Worm (Caenorhabditis elegans) whole organism, L1 larva: ENCODE results near the gene T09A5.14.

Experiments used
- C04F5.9 ChIP-seq: sonication (generic microtip); optimal IDR thresholded peaks from 2 replicates; lab custom pipeline; 2016; ENCODE audit warnings: missing genetic modification characterization, missing compliant biosample characterization
- C34B4.2 ChIP-seq: sonication (generic microtip); optimal IDR thresholded peaks from 2 replicates; lab custom pipeline; 2017; ENCODE audit warnings: mild to moderate bottlenecking, missing genetic modification characterization, missing compliant biosample characterization
- F16B12.6 ChIP-seq: fragments of 150-350 bp; optimal IDR thresholded peaks from 2 replicates; lab custom pipeline; 2014; ENCODE audit warnings: missing biosample characterization, missing genetic modification characterization
- Y116A8C.19 ChIP-seq: sonication (generic microtip); optimal IDR thresholded peaks from 2 replicates; lab custom pipeline; 2016; ENCODE audit warnings: missing compliant biosample characterization, missing genetic modification characterization, borderline replicate concordance
- aha-1 ChIP-seq: fragments of 150-350 bp; optimal IDR thresholded peaks from 2 replicates; lab custom pipeline; 2014; ENCODE audit warnings: missing biosample characterization, missing genetic modification characterization
- ama-1 ChIP-seq: fragments of 150-350 bp; optimal IDR thresholded peaks from 2 replicates; lab custom pipeline; 2014
- blmp-1 ChIP-seq: fragments of 150-350 bp; optimal IDR thresholded peaks from 2 replicates; lab custom pipeline; 2014; ENCODE audit warnings: missing biosample characterization, missing genetic modification characterization
- ceh-63 ChIP-seq: fragments of 200-800 bp; sonication (Bioruptor generic); optimal IDR thresholded peaks from 2 replicates; lab custom pipeline; 2018; ENCODE audit warnings: mild to moderate bottlenecking, missing genetic modification characterization, missing compliant biosample characterization
- dsc-1 ChIP-seq: sonication (generic microtip); optimal IDR thresholded peaks from 2 replicates; lab custom pipeline; 2016; ENCODE audit warnings: mild to moderate bottlenecking, missing genetic modification characterization, missing compliant biosample characterization
- efl-1 ChIP-seq, 4 experiments: fragments of 150-350 bp; optimal IDR thresholded peaks in 3 of 4; peaks in 1 of 4; 1 replicate in 1 of 4; 2 replicates in 3 of 4; lab custom pipeline; 2014; ENCODE audit warnings: missing biosample characterization in 2 of 4, missing genetic modification characterization in 2 of 4, missing genetic modification reagents in 2 of 4
- efl-3 ChIP-seq: fragments of 200-800 bp; sonication (Bioruptor generic); optimal IDR thresholded peaks from 2 replicates; lab custom pipeline; 2018; ENCODE audit warnings: mild to moderate bottlenecking, missing genetic modification characterization, missing compliant biosample characterization
- egl-13 ChIP-seq: sonication (generic microtip); optimal IDR thresholded peaks from 2 replicates; lab custom pipeline; 2016; ENCODE audit warnings: missing genotype, missing genetic modification reagents, missing genetic modification characterization, missing compliant biosample characterization
- egl-27 ChIP-seq, 2 experiments: fragments of 150-350 bp in 1 of 2; sonication (generic microtip); optimal IDR thresholded peaks; 3 replicates each; lab custom pipeline; 2017 to 2018; ENCODE audit warnings: missing biosample characterization in 2 of 2, missing genetic modification characterization in 2 of 2, missing genetic modification reagents in 2 of 2
- elt-2 ChIP-seq: sonication (generic microtip); optimal IDR thresholded peaks from 2 replicates; lab custom pipeline; 2016; ENCODE audit warnings: missing genetic modification characterization, mild to moderate bottlenecking, inconsistent platforms, missing compliant biosample characterization, missing genetic modification reagents
- ets-5 ChIP-seq: fragments of 200-800 bp; sonication (Bioruptor generic); IDR thresholded peaks from 2 replicates; pipeline ENCODE4 v1.3.6; 2022; ENCODE audit warnings: missing genetic modification characterization, missing compliant biosample characterization
- fkh-4 ChIP-seq: sonication (generic microtip); optimal IDR thresholded peaks from 2 replicates; lab custom pipeline; 2016; ENCODE audit warnings: missing compliant biosample characterization, missing genetic modification characterization, borderline replicate concordance
- fos-1 ChIP-seq: fragments of 150-350 bp; optimal IDR thresholded peaks from 2 replicates; lab custom pipeline; 2014; ENCODE audit warnings: missing biosample characterization, missing genetic modification characterization
- grh-1 ChIP-seq: fragments of 200-800 bp; sonication (Bioruptor generic); IDR thresholded peaks from 2 replicates; pipeline ENCODE4 v1.3.6; 2022; ENCODE audit warnings: missing genetic modification reagents, missing genetic modification characterization, missing compliant biosample characterization
- hlh-17 ChIP-seq: fragments of 200-800 bp; sonication (Bioruptor generic); optimal IDR thresholded peaks from 2 replicates; lab custom pipeline; 2018; ENCODE audit warnings: missing genetic modification characterization, mild to moderate bottlenecking, missing compliant biosample characterization, moderate library complexity, borderline replicate concordance
- hpl-2 ChIP-seq: fragments of 150-350 bp; optimal IDR thresholded peaks from 2 replicates; lab custom pipeline; 2014; ENCODE audit warnings: missing biosample characterization, missing genetic modification reagents, missing genetic modification characterization
- irx-1 ChIP-seq: sonication (generic microtip); optimal IDR thresholded peaks from 2 replicates; lab custom pipeline; 2016; ENCODE audit warnings: missing genetic modification characterization, missing compliant biosample characterization
- isw-1 ChIP-seq: fragments of 200-800 bp; sonication (Bioruptor generic); IDR thresholded peaks from 2 replicates; pipeline ENCODE4 v1.3.6; 2022; ENCODE audit warnings: missing genetic modification characterization, missing compliant biosample characterization
- jun-1 ChIP-seq: fragments of 150-350 bp; optimal IDR thresholded peaks from 2 replicates; lab custom pipeline; 2014; ENCODE audit warnings: missing biosample characterization, missing genetic modification reagents, missing genetic modification characterization
- lin-14 ChIP-seq: fragments of 200-800 bp; sonication (Bioruptor generic); optimal IDR thresholded peaks from 2 replicates; lab custom pipeline; 2018; ENCODE audit warnings: mild to moderate bottlenecking, missing genetic modification characterization, moderate library complexity, missing compliant biosample characterization
- lin-39 ChIP-seq: fragments of 150-350 bp; optimal IDR thresholded peaks from 2 replicates; lab custom pipeline; 2014; ENCODE audit warnings: missing biosample characterization, missing genetic modification reagents, missing genetic modification characterization
- lsy-2 ChIP-seq, 2 experiments: fragments of 150-350 bp; optimal IDR thresholded peaks; 2 replicates each; lab custom pipeline; 2014; ENCODE audit warnings: missing biosample characterization in 2 of 2, missing genetic modification characterization in 2 of 2
- mdl-1 ChIP-seq, 2 experiments: fragments of 150-350 bp; optimal IDR thresholded peaks; 2 replicates each; lab custom pipeline; 2014 to 2017; ENCODE audit warnings: missing biosample characterization in 2 of 2, missing genetic modification characterization in 2 of 2, inconsistent platforms in 1 of 2
- mep-1 ChIP-seq: fragments of 150-350 bp; optimal IDR thresholded peaks from 2 replicates; lab custom pipeline; 2014; ENCODE audit warnings: missing biosample characterization, missing genetic modification characterization
- nhr-11 ChIP-seq: fragments of 150-350 bp; optimal IDR thresholded peaks from 2 replicates; lab custom pipeline; 2014; ENCODE audit warnings: missing biosample characterization, missing genetic modification characterization
- nhr-19 ChIP-seq: fragments of 200-800 bp; sonication (Bioruptor generic); conservative IDR thresholded peaks from 2 replicates; pipeline ENCODE4 v1.3.6; 2022; ENCODE audit warnings: missing genetic modification characterization, missing compliant biosample characterization
- nhr-20 ChIP-seq: sonication (generic microtip); optimal IDR thresholded peaks from 2 replicates; lab custom pipeline; 2016; ENCODE audit warnings: mild to moderate bottlenecking, missing genetic modification characterization, missing compliant biosample characterization
- nhr-28 ChIP-seq: fragments of 150-350 bp; optimal IDR thresholded peaks from 2 replicates; lab custom pipeline; 2014; ENCODE audit warnings: missing biosample characterization, missing genetic modification characterization
- nhr-47 ChIP-seq: sonication (generic microtip); optimal IDR thresholded peaks from 2 replicates; lab custom pipeline; 2016; ENCODE audit warnings: mild to moderate bottlenecking, missing genetic modification characterization, moderate library complexity, missing compliant biosample characterization
- nhr-76 ChIP-seq: sonication (generic microtip); optimal IDR thresholded peaks from 2 replicates; lab custom pipeline; 2017; ENCODE audit warnings: missing biosample characterization, missing genetic modification characterization
- nhr-77 ChIP-seq: fragments of 150-350 bp; optimal IDR thresholded peaks from 2 replicates; lab custom pipeline; 2014; ENCODE audit warnings: missing biosample characterization, missing genetic modification characterization
- nhr-84 ChIP-seq: sonication (generic microtip); optimal IDR thresholded peaks from 2 replicates; lab custom pipeline; 2017; ENCODE audit warnings: missing biosample characterization, missing genetic modification characterization
- nhr-85 ChIP-seq: sonication (generic microtip); peaks from one replicate; lab custom pipeline; 2016; ENCODE audit warnings: missing genetic modification characterization, inconsistent platforms, missing compliant biosample characterization
- nhr-90 ChIP-seq: sonication (generic microtip); optimal IDR thresholded peaks from 2 replicates; lab custom pipeline; 2016; ENCODE audit warnings: mild to moderate bottlenecking, missing genetic modification characterization, missing compliant biosample characterization; ENCODE audit not compliant: poor library complexity
- pag-3 ChIP-seq: sonication (generic microtip); optimal IDR thresholded peaks from 2 replicates; lab custom pipeline; 2017; ENCODE audit warnings: missing genetic modification characterization, mild to moderate bottlenecking, missing compliant biosample characterization, antibody characterized with exemption, borderline replicate concordance; ENCODE audit not compliant: insufficient read depth
- rnt-1 ChIP-seq: sonication (generic microtip); optimal IDR thresholded peaks from 2 replicates; lab custom pipeline; 2016; ENCODE audit warnings: mild to moderate bottlenecking, missing genetic modification characterization, moderate library complexity, missing compliant biosample characterization
- snpc-4 ChIP-seq: fragments of 150-350 bp; optimal IDR thresholded peaks from 2 replicates; lab custom pipeline; 2014; ENCODE audit warnings: missing biosample characterization, missing genetic modification characterization
- snu-23 ChIP-seq: sonication (generic microtip); optimal IDR thresholded peaks from 2 replicates; lab custom pipeline; 2016; ENCODE audit warnings: missing genetic modification characterization, missing compliant biosample characterization
- sox-4 ChIP-seq: sonication (generic microtip); optimal IDR thresholded peaks from 2 replicates; lab custom pipeline; 2016; ENCODE audit warnings: missing genetic modification characterization, missing compliant biosample characterization
- sptf-1 ChIP-seq: fragments of 150-350 bp; optimal IDR thresholded peaks from 2 replicates; lab custom pipeline; 2014; ENCODE audit warnings: missing biosample characterization, missing genetic modification characterization
- sup-37 ChIP-seq: fragments of 200-800 bp; sonication (Bioruptor generic); optimal IDR thresholded peaks from 2 replicates; lab custom pipeline; 2018; ENCODE audit warnings: mild to moderate bottlenecking, missing genetic modification characterization, missing compliant biosample characterization
- swsn-7 ChIP-seq: sonication (generic microtip); optimal IDR thresholded peaks from 2 replicates; lab custom pipeline; 2016; ENCODE audit warnings: missing genetic modification characterization, missing compliant biosample characterization
- tbx-2 ChIP-seq: sonication (generic microtip); optimal IDR thresholded peaks from 2 replicates; lab custom pipeline; 2016; ENCODE audit warnings: missing genetic modification characterization, missing compliant biosample characterization
- unc-130 ChIP-seq: fragments of 150-350 bp; optimal IDR thresholded peaks from 2 replicates; lab custom pipeline; 2017; ENCODE audit warnings: missing biosample characterization, missing genetic modification characterization, inconsistent platforms
- unc-62 ChIP-seq: fragments of 150-350 bp; optimal IDR thresholded peaks from 2 replicates; lab custom pipeline; 2014; ENCODE audit warnings: missing biosample characterization, missing genetic modification reagents, missing genetic modification characterization
- unc-86 ChIP-seq: sonication (generic microtip); optimal IDR thresholded peaks from 2 replicates; lab custom pipeline; 2016; ENCODE audit warnings: missing genetic modification characterization, missing compliant biosample characterization
- zip-4 ChIP-seq: fragments of 200-800 bp; sonication (Bioruptor generic); optimal IDR thresholded peaks from 2 replicates; lab custom pipeline; 2018; ENCODE audit warnings: mild to moderate bottlenecking, missing genetic modification characterization, moderate library complexity, missing compliant biosample characterization
- ztf-11 ChIP-seq, 2 experiments: sonication (generic microtip); optimal IDR thresholded peaks; 2 replicates each; lab custom pipeline; 2016 to 2017; ENCODE audit warnings: missing genetic modification characterization in 2 of 2, missing biosample characterization in 1 of 2, missing compliant biosample characterization in 1 of 2

The T09A5.14 gene

ce11 chrII:7836613-7837226, 4.6 kb downstream of the T09A5.14 start (continued):
- TF ChIP-seq efl-1 (optimal IDR thresholded peaks at IDR 0.05; lab: Kevin White, UChicago) (peak in 1 of 2 experiments; percentile 19), efl-1 (GFP tag; optimal IDR thresholded peaks at IDR 0.05 in 1 of 2; lab: Kevin White, UChicago) (no peak), mdl-1 (tag; optimal IDR thresholded peaks at IDR 0.05; lab: Kevin White, UChicago) (peak in 1 of 2 experiments; percentile 61), nhr-84 (tag; lab: Kevin White, UChicago) (no peak), swsn-7 (tag; lab: Kevin White, UChicago) (peak; percentile 64), jun-1 (no peak), mep-1 (tag; lab: Kevin White, UChicago) (no peak), unc-130 (tag; lab: Kevin White, UChicago) (peak; percentile 69), dsc-1 (tag; lab: Kevin White, UChicago) (no peak), nhr-20 (tag; lab: Kevin White, UChicago) (peak; percentile 84), isw-1 (GFP tag; lab: Robert Waterston, UW) (no peak), nhr-77 (tag; lab: Kevin White, UChicago) (no peak), unc-62 (GFP tag; lab: Kevin White, UChicago) (no peak), efl-3 (GFP tag; lab: Kevin White, UChicago) (no peak), pag-3 (no peak), C34B4.2 (tag; lab: Kevin White, UChicago) (no peak), egl-27 (tag; optimal IDR thresholded peaks at IDR 0.05; lab: Kevin White, UChicago) (no peak), fkh-4 (tag; lab: Kevin White, UChicago) (no peak), hpl-2 (GFP tag; lab: Kevin White, UChicago) (no peak), nhr-19 (GFP tag; lab: Robert Waterston, UW) (peak; percentile 80), nhr-76 (tag; lab: Kevin White, UChicago) (no peak), snu-23 (GFP tag; lab: Kevin White, UChicago) (peak; percentile 63), fos-1 (no peak), sptf-1 (tag; lab: Kevin White, UChicago) (no peak), nhr-28 (no peak), lin-39 (tag; lab: Kevin White, UChicago) (peak; percentile 88), nhr-90 (no peak), blmp-1 (tag; lab: Kevin White, UChicago) (no peak), egl-13 (tag; lab: Kevin White, UChicago) (no peak), C04F5.9 (peak; percentile 28), ama-1 (no peak), elt-2 (tag; lab: Kevin White, UChicago) (no peak), lsy-2 (tag; optimal IDR thresholded peaks at IDR 0.05; lab: Kevin White, UChicago) (peak; percentile 55 to 69), sox-4 (tag; lab: Kevin White, UChicago) (no peak), ztf-11 (tag; optimal IDR thresholded peaks at IDR 0.05; lab: Kevin White, UChicago) (no peak), aha-1 (tag; lab: Kevin White, UChicago) (no peak), irx-1 (peak; percentile 14), F16B12.6 (tag; lab: Kevin White, UChicago) (no peak), nhr-85 (tag; lab: Kevin White, UChicago) (peak; percentile 36), ceh-63 (GFP tag; lab: Kevin White, UChicago) (no peak), tbx-2 (tag; lab: Kevin White, UChicago) (peak; percentile 71), hlh-17 (GFP tag; lab: Kevin White, UChicago) (no peak), lin-14 (GFP tag; lab: Kevin White, UChicago) (peak; percentile 91), zip-4 (GFP tag; lab: Kevin White, UChicago) (no peak), snpc-4 (no peak), grh-1 (no peak), Y116A8C.19 (tag; lab: Kevin White, UChicago) (no peak), sup-37 (peak; percentile 30), nhr-47 (tag; lab: Kevin White, UChicago) (peak; percentile 47), unc-86 (no peak), nhr-11 (tag; lab: Kevin White, UChicago) (no peak), rnt-1 (tag; lab: Kevin White, UChicago) (peak; percentile 89), ets-5 (GFP tag; lab: Robert Waterston, UW) (no peak)
